Fruit fly (Drosophila melanogaster) whole organism, pupa: ENCODE data around the gene Aven.

Experiments used
- CG10348 ChIP-seq: fragments of 200-800 bp; sonication (Bioruptor generic); IDR thresholded peaks from 2 replicates; pipeline ENCODE4 v1.3.6; 2022; ENCODE audit warnings: missing biosample characterization, missing genetic modification characterization
- CG15710 ChIP-seq: fragments of 200-800 bp; sonication (Bioruptor generic); optimal IDR thresholded peaks from 2 replicates; lab custom pipeline; 2018; ENCODE audit warnings: missing biosample characterization, mild to moderate bottlenecking, missing genetic modification characterization, moderate library complexity
- CG32121 ChIP-seq: fragments of 200-800 bp; sonication (Bioruptor generic); IDR thresholded peaks from 2 replicates; pipeline ENCODE4 v1.3.6; 2022; ENCODE audit warnings: missing biosample characterization, missing genetic modification characterization
- CG8159 ChIP-seq: fragments of 200-800 bp; sonication (Bioruptor generic); optimal IDR thresholded peaks from 3 replicates; lab custom pipeline; 2018; ENCODE audit warnings: missing biosample characterization, mild to moderate bottlenecking, missing genetic modification characterization, moderate library complexity
- CG8301 ChIP-seq: fragments of 200-800 bp; sonication (Bioruptor generic); optimal IDR thresholded peaks from 2 replicates; lab custom pipeline; 2018; ENCODE audit warnings: missing biosample characterization, mild to moderate bottlenecking, missing genetic modification characterization
- CG9948 ChIP-seq: fragments of 200-800 bp; sonication (Bioruptor generic); optimal IDR thresholded peaks from 2 replicates; lab custom pipeline; 2018; ENCODE audit warnings: missing biosample characterization, mild to moderate bottlenecking, missing genetic modification characterization, moderate library complexity
- D1 ChIP-seq: fragments of 200-800 bp; sonication (Bioruptor generic); optimal IDR thresholded peaks from 2 replicates; lab custom pipeline; 2018; ENCODE audit warnings: missing biosample characterization, mild to moderate bottlenecking, missing genetic modification characterization, moderate library complexity
- EcR ChIP-seq: fragments of 200-800 bp; sonication (Bioruptor generic); optimal IDR thresholded peaks from 3 replicates; lab custom pipeline; 2019; ENCODE audit warnings: missing biosample characterization, missing genetic modification characterization, mild to moderate bottlenecking, moderate library complexity, missing genetic modification reagents
- gl ChIP-seq: fragments of 200-800 bp; sonication (Bioruptor generic); optimal IDR thresholded peaks from 2 replicates; lab custom pipeline; 2018; ENCODE audit warnings: missing biosample characterization, mild to moderate bottlenecking, missing genetic modification characterization

dm6 chrX:12661435-12661949, 32.1 kb upstream of the Aven start:
- no peak for TF ChIP-seq CG8301 (tag; lab: Kevin White, UChicago)
- no peak for TF ChIP-seq CG32121
- TF ChIP-seq gl = no peak
- TF ChIP-seq CG15710 = no peak
- no peak for TF ChIP-seq CG9948
- peak; percentile 9 for TF ChIP-seq EcR (GFP tag; lab: Kevin White, UChicago)
- TF ChIP-seq D1 (tag; lab: Kevin White, UChicago) = no peak
- TF ChIP-seq CG8159 = no peak
- TF ChIP-seq CG10348 = no peak
